Worm (Caenorhabditis elegans): ENCODE results near the gene vit-2.

- no peak for TF ChIP-seq him-1 (tag; optimal IDR thresholded peaks at IDR 0.05)
- TF ChIP-seq W03F9.2 (tag; optimal IDR thresholded peaks at IDR 0.05): no peak
These were observed 40.1 kb upstream of the vit-2 start, which contains the start of gene C24H10.3 for ce11 chrX:5060756-5061155.
